Fruit fly (Drosophila melanogaster): ENCODE results near the gene bel.

Gene bel

dm6 chr3R:8667568-8667967 is 7.0 kb upstream of the bel start, which contains the start of gene CG8036:
TSS of gene CG8036 (plus strand) at chr3R:8667868.
- TF ChIP-seq brk (GFP tag; optimal IDR thresholded peaks at IDR 0.05) (no peak), jim (GFP tag; optimal IDR thresholded peaks at IDR 0.05) (no peak), HLH106 (tag; optimal IDR thresholded peaks at IDR 0.05) (no peak), psq (GFP tag; optimal IDR thresholded peaks at IDR 0.05) (no peak), Jra (GFP tag; optimal IDR thresholded peaks at IDR 0.05) (no peak), br (GFP tag; optimal IDR thresholded peaks at IDR 0.05) (no peak), Myc (optimal IDR thresholded peaks at IDR 0.05) (no peak)

- TF ChIP-seq fru (GFP tag; optimal IDR thresholded peaks at IDR 0.05) (no peak), Sp1 (GFP tag; optimal IDR thresholded peaks at IDR 0.05) (no peak), Abd-B (GFP tag; optimal IDR thresholded peaks at IDR 0.05) (no peak), br (GFP tag; optimal IDR thresholded peaks at IDR 0.05) (no peak), HLH106 (tag; optimal IDR thresholded peaks at IDR 0.05) (no peak)
Measured at dm6 chr3R:8664699-8665340, 4.3 kb upstream of the bel start.

- no peak for TF ChIP-seq tai (GFP tag; optimal IDR thresholded peaks at IDR 0.05)
- TF ChIP-seq Jra (GFP tag; optimal IDR thresholded peaks at IDR 0.05), result peak; percentile 83
- TF ChIP-seq fru (GFP tag; optimal IDR thresholded peaks at IDR 0.05), result peak; percentile 61
- peak in 1 of 2 experiments; percentile 72 for TF ChIP-seq foxo (GFP tag; optimal IDR thresholded peaks at IDR 0.05)
- no peak for TF ChIP-seq dl (GFP tag; optimal IDR thresholded peaks at IDR 0.05; ENCODE audit: insufficient read depth in 1 of 2, partially characterized antibody in 2 of 2)
- TF ChIP-seq Hr78 (GFP tag; optimal IDR thresholded peaks at IDR 0.05), result no peak
- peak; percentile 49 for TF ChIP-seq sv (GFP tag; optimal IDR thresholded peaks at IDR 0.05)
- TF ChIP-seq lola (GFP tag; optimal IDR thresholded peaks at IDR 0.05), result no peak
- TF ChIP-seq HLH106 (tag; optimal IDR thresholded peaks at IDR 0.05), result peak; percentile 52
- TF ChIP-seq Rel (GFP tag; optimal IDR thresholded peaks at IDR 0.05), result no peak
- TF ChIP-seq Rel (tag; optimal IDR thresholded peaks at IDR 0.05), result peak; percentile 44
- TF ChIP-seq GATAd (GFP tag; optimal IDR thresholded peaks at IDR 0.05), result no peak
- TF ChIP-seq sage (GFP tag; optimal IDR thresholded peaks at IDR 0.05), result peak; percentile 40
- peak; percentile 39 for TF ChIP-seq ey (GFP tag; optimal IDR thresholded peaks at IDR 0.05)
- TF ChIP-seq brk (GFP tag; optimal IDR thresholded peaks at IDR 0.05), result peak; percentile 38
- peak; percentile 24 for TF ChIP-seq OdsH (GFP tag; optimal IDR thresholded peaks at IDR 0.05)
- TF ChIP-seq Hnf4 (GFP tag; optimal IDR thresholded peaks at IDR 0.05), result peak; percentile 75
- TF ChIP-seq Mio (GFP tag; optimal IDR thresholded peaks at IDR 0.05), result no peak
- no peak for TF ChIP-seq CG32264 (GFP tag; optimal IDR thresholded peaks at IDR 0.05)
- TF ChIP-seq Myc (optimal IDR thresholded peaks at IDR 0.05), result no peak
- peak; percentile 18 for TF ChIP-seq Sp1 (GFP tag; optimal IDR thresholded peaks at IDR 0.05)
- no peak for TF ChIP-seq Dfd (GFP tag; optimal IDR thresholded peaks at IDR 0.05)
- no peak for TF ChIP-seq Dif (GFP tag; optimal IDR thresholded peaks at IDR 0.05; ENCODE audit: partially characterized antibody)
- TF ChIP-seq dsf (GFP tag; optimal IDR thresholded peaks at IDR 0.05; ENCODE audit: borderline replicate concordance), result peak; percentile 21
- TF ChIP-seq N (GFP tag; optimal IDR thresholded peaks at IDR 0.05), result no peak
- TF ChIP-seq dmrt93B (GFP tag; optimal IDR thresholded peaks at IDR 0.05), result peak; percentile 8
- no peak for TF ChIP-seq jim (GFP tag; optimal IDR thresholded peaks at IDR 0.05)
- TF ChIP-seq usp (GFP tag; optimal IDR thresholded peaks at IDR 0.05), result no peak
- no peak for TF ChIP-seq Abd-B (GFP tag; optimal IDR thresholded peaks at IDR 0.05)
- peak; percentile 9 for TF ChIP-seq psq (GFP tag; optimal IDR thresholded peaks at IDR 0.05)
- TF ChIP-seq woc (GFP tag; optimal IDR thresholded peaks at IDR 0.05), result peak; percentile 45
- no peak for TF ChIP-seq Hr83 (GFP tag; optimal IDR thresholded peaks at IDR 0.05; ENCODE audit: poor library complexity, severe bottlenecking)
- peak; percentile 79 for TF ChIP-seq h (GFP tag; optimal IDR thresholded peaks at IDR 0.05)
- no peak for TF ChIP-seq pan (optimal IDR thresholded peaks at IDR 0.05)
- no peak for TF ChIP-seq Vsx2 (GFP tag; optimal IDR thresholded peaks at IDR 0.05; ENCODE audit: partially characterized antibody)
- peak; percentile 52 for TF ChIP-seq br (GFP tag; optimal IDR thresholded peaks at IDR 0.05)
- TF ChIP-seq rgr (GFP tag; optimal IDR thresholded peaks at IDR 0.05), result peak; percentile 48
- no peak for TF ChIP-seq CrebA (GFP tag; optimal IDR thresholded peaks at IDR 0.05; ENCODE audit: borderline replicate concordance)
- peak; percentile 21 for TF ChIP-seq CG9705 (GFP tag; optimal IDR thresholded peaks at IDR 0.05)
Measured at dm6 chr3R:8663668-8664283, 3.2 kb upstream of the bel start, which contains the start of gene CG8032. TSS of gene CG8032 (plus strand) at chr3R:8664115.

Measured in whole organism, wandering third instar larva.